Fruit fly (Drosophila melanogaster) whole organism, embryonic: ENCODE results near the gene Tehao.

Experiments used
- Abd-B ChIP-seq: fragments of 200-800 bp; sonication (Bioruptor generic); optimal IDR thresholded peaks from 2 replicates; lab custom pipeline; 2018; ENCODE audit warnings: missing biosample characterization, mild to moderate bottlenecking, missing genetic modification characterization, moderate library complexity
- Atf6 ChIP-seq: fragments of 200-800 bp; sonication (Bioruptor generic); IDR thresholded peaks from 2 replicates; pipeline ENCODE4 v1.3.6; 2022; ENCODE audit warnings: missing biosample characterization, missing genetic modification characterization
- Awh ChIP-seq: fragments of 200-800 bp; sonication (Bioruptor generic); IDR thresholded peaks from 2 replicates; pipeline ENCODE4, ENCODE4 v1.3.6; 2022; ENCODE audit warnings: missing biosample characterization, missing genetic modification characterization
- CG1233 ChIP-seq: fragments of 200-800 bp; sonication (Bioruptor generic); optimal IDR thresholded peaks from 4 replicates; lab custom pipeline; 2018; ENCODE audit warnings: missing biosample characterization, mild to moderate bottlenecking, missing genetic modification characterization
- CG14965 ChIP-seq: fragments of 200-800 bp; sonication (Bioruptor generic); optimal IDR thresholded peaks from 2 replicates; lab custom pipeline; 2016; ENCODE audit warnings: missing biosample characterization, missing genetic modification characterization, borderline replicate concordance
- CG17912 ChIP-seq: fragments of 200-800 bp; sonication (Bioruptor generic); optimal IDR thresholded peaks from 2 replicates; lab custom pipeline; 2018; ENCODE audit warnings: missing biosample characterization, mild to moderate bottlenecking, missing genetic modification characterization
- CG18476 ChIP-seq: fragments of 200-800 bp; sonication (Bioruptor generic); optimal IDR thresholded peaks from 2 replicates; lab custom pipeline; 2016; ENCODE audit warnings: missing biosample characterization, mild to moderate bottlenecking, missing genetic modification characterization
- CG2120 ChIP-seq: fragments of 200-800 bp; sonication (Bioruptor generic); optimal IDR thresholded peaks from 3 replicates; lab custom pipeline; 2016; ENCODE audit warnings: missing biosample characterization, missing genetic modification characterization
- CG30431 ChIP-seq: fragments of 200-800 bp; sonication (Bioruptor generic); optimal IDR thresholded peaks from 2 replicates; lab custom pipeline; 2017; ENCODE audit warnings: missing biosample characterization, missing genetic modification characterization
- CG34376 ChIP-seq: fragments of 200-800 bp; sonication (Bioruptor generic); optimal IDR thresholded peaks from 2 replicates; lab custom pipeline; 2018; ENCODE audit warnings: missing biosample characterization, mild to moderate bottlenecking, missing genetic modification characterization
- CG6813 ChIP-seq: fragments of 200-800 bp; sonication (Bioruptor generic); optimal IDR thresholded peaks from 2 replicates; lab custom pipeline; 2017; ENCODE audit warnings: missing biosample characterization, missing genetic modification characterization, mild to moderate bottlenecking, moderate library complexity, missing genetic modification reagents
- CG9437 ChIP-seq: fragments of 200-800 bp; sonication (Bioruptor generic); optimal IDR thresholded peaks from 2 replicates; lab custom pipeline; 2018; ENCODE audit warnings: missing biosample characterization, mild to moderate bottlenecking, missing genetic modification characterization
- CG9876 ChIP-seq: fragments of 200-800 bp; sonication (Bioruptor generic); optimal IDR thresholded peaks from 2 replicates; lab custom pipeline; 2016; ENCODE audit warnings: missing biosample characterization, missing genetic modification characterization
- D ChIP-seq, 2 experiments: fragments of 200-800 bp in 1 of 2; fragments of >200 bp in 1 of 2; sonication (Bioruptor generic) in 1 of 2; optimal IDR thresholded peaks; 2 replicates in 1 of 2; 3 replicates in 1 of 2; lab custom pipeline; 2017; ENCODE audit warnings: mild to moderate bottlenecking in 1 of 2, missing biosample characterization in 1 of 2, missing genetic modification characterization in 1 of 2, missing genetic modification reagents in 1 of 2
- Dfd ChIP-seq, 2 experiments: fragments of >200 bp; optimal IDR thresholded peaks; 2 replicates each; lab custom pipeline; 2017; ENCODE audit warnings: missing biosample characterization in 2 of 2, missing genetic modification characterization in 2 of 2
- Dip3 ChIP-seq: fragments of 200-800 bp; sonication (Bioruptor generic); optimal IDR thresholded peaks from 3 replicates; lab custom pipeline; 2016; ENCODE audit warnings: missing biosample characterization, missing genetic modification characterization
- GATAe ChIP-seq: fragments of 200-800 bp; sonication (Bioruptor generic); conservative IDR thresholded peaks from 2 replicates; pipeline ENCODE4 v1.3.6; 2022; ENCODE audit warnings: missing biosample characterization, missing genetic modification characterization
- Hand ChIP-seq: fragments of 200-800 bp; sonication (Bioruptor generic); optimal IDR thresholded peaks from 2 replicates; lab custom pipeline; 2017; ENCODE audit warnings: mild to moderate bottlenecking, missing biosample characterization, missing genetic modification reagents, missing genetic modification characterization
- Hr78 ChIP-seq, 2 experiments: fragments of 200-800 bp in 1 of 2; fragments of >200 bp in 1 of 2; sonication (Bioruptor generic) in 1 of 2; optimal IDR thresholded peaks; 2 replicates each; lab custom pipeline; 2017 to 2019; ENCODE audit warnings: missing biosample characterization in 2 of 2, missing genetic modification characterization in 2 of 2, mild to moderate bottlenecking in 1 of 2, moderate library complexity in 1 of 2
- Kr ChIP-seq: fragments of 200-800 bp; sonication (Bioruptor generic); optimal IDR thresholded peaks from 2 replicates; lab custom pipeline; 2017; ENCODE audit warnings: missing biosample characterization, mild to moderate bottlenecking, missing genetic modification characterization
- Optix ChIP-seq: fragments of 200-800 bp; sonication (Bioruptor generic); IDR thresholded peaks from 3 replicates; pipeline ENCODE4 v1.3.6; 2022; ENCODE audit warnings: missing biosample characterization, missing genetic modification characterization
- PHDP ChIP-seq: fragments of 200-800 bp; sonication (Bioruptor generic); optimal IDR thresholded peaks from 3 replicates; lab custom pipeline; 2018; ENCODE audit warnings: missing biosample characterization, mild to moderate bottlenecking, missing genetic modification characterization, moderate library complexity
- Ptx1 ChIP-seq: fragments of 200-800 bp; sonication (Bioruptor generic); IDR thresholded peaks from 2 replicates; pipeline ENCODE4 v1.3.6; 2022; ENCODE audit warnings: missing biosample characterization, missing genetic modification characterization
- Vsx1 ChIP-seq: fragments of 200-800 bp; sonication (Bioruptor generic); optimal IDR thresholded peaks from 2 replicates; lab custom pipeline; 2017; ENCODE audit warnings: missing biosample characterization, mild to moderate bottlenecking, missing genetic modification characterization, missing genetic modification reagents
- bigmax ChIP-seq: fragments of 200-800 bp; sonication (Bioruptor generic); optimal IDR thresholded peaks from 2 replicates; lab custom pipeline; 2018; ENCODE audit warnings: missing biosample characterization, mild to moderate bottlenecking, missing genetic modification characterization
- bsh ChIP-seq, 2 experiments: fragments of 200-800 bp; sonication (Bioruptor generic); optimal IDR thresholded peaks; 2 replicates each; lab custom pipeline; 2017 to 2018; ENCODE audit warnings: mild to moderate bottlenecking in 2 of 2, missing biosample characterization in 2 of 2, missing genetic modification characterization in 2 of 2, moderate library complexity in 1 of 2
- caup ChIP-seq: fragments of 200-800 bp; sonication (Bioruptor generic); optimal IDR thresholded peaks from 3 replicates; lab custom pipeline; 2017; ENCODE audit warnings: missing biosample characterization, mild to moderate bottlenecking, missing genetic modification characterization, moderate library complexity; ENCODE audit not compliant: severe bottlenecking
- cwo ChIP-seq: fragments of 200-800 bp; sonication (Bioruptor generic); optimal IDR thresholded peaks from 3 replicates; lab custom pipeline; 2017; ENCODE audit warnings: missing biosample characterization, missing genetic modification characterization, mild to moderate bottlenecking, moderate library complexity, missing genetic modification reagents
- ems ChIP-seq: fragments of 200-800 bp; sonication (Bioruptor generic); optimal IDR thresholded peaks from 3 replicates; lab custom pipeline; 2016; ENCODE audit warnings: missing biosample characterization, missing genetic modification characterization
- esg ChIP-seq: fragments of 200-800 bp; sonication (Bioruptor generic); conservative IDR thresholded peaks from 2 replicates; pipeline ENCODE4 v1.3.6; 2022; ENCODE audit warnings: missing biosample characterization, missing genetic modification characterization
- exex ChIP-seq: fragments of 200-800 bp; sonication (Bioruptor generic); optimal IDR thresholded peaks from 4 replicates; lab custom pipeline; 2018; ENCODE audit warnings: missing biosample characterization, mild to moderate bottlenecking, missing genetic modification characterization, moderate library complexity
- fru ChIP-seq: fragments of >200 bp; optimal IDR thresholded peaks from 2 replicates; lab custom pipeline; 2017
- grn ChIP-seq: fragments of 200-800 bp; sonication (Bioruptor generic); optimal IDR thresholded peaks from 3 replicates; lab custom pipeline; 2017; ENCODE audit warnings: missing biosample characterization, missing genetic modification characterization
- gt ChIP-seq: fragments of 200-800 bp; sonication (Bioruptor generic); IDR thresholded peaks from 2 replicates; pipeline ENCODE4 v1.3.6; 2022; ENCODE audit warnings: missing biosample characterization, missing genetic modification characterization
- inv ChIP-seq: fragments of 200-800 bp; sonication (Bioruptor generic); IDR thresholded peaks from 2 replicates; pipeline ENCODE4 v1.3.6; 2022; ENCODE audit warnings: missing biosample characterization, missing genetic modification characterization; ENCODE audit not compliant: partially characterized antibody
- lab ChIP-seq: fragments of 200-800 bp; sonication (Bioruptor generic); optimal IDR thresholded peaks from 3 replicates; lab custom pipeline; 2017; ENCODE audit warnings: missing biosample characterization, missing genetic modification characterization, mild to moderate bottlenecking, moderate library complexity, missing genetic modification reagents
- nmo ChIP-seq: fragments of 200-800 bp; sonication (Bioruptor generic); optimal IDR thresholded peaks from 2 replicates; lab custom pipeline; 2018; ENCODE audit warnings: missing biosample characterization, mild to moderate bottlenecking, missing genetic modification characterization, moderate library complexity
- p53 ChIP-seq: fragments of 200-800 bp; sonication (Bioruptor generic); optimal IDR thresholded peaks from 2 replicates; lab custom pipeline; 2016; ENCODE audit warnings: missing biosample characterization, missing genetic modification characterization
- sens ChIP-seq: fragments of 200-800 bp; sonication (Bioruptor generic); peaks from one replicate; lab custom pipeline; 2016; ENCODE audit warnings: missing biosample characterization, missing genetic modification characterization
- slp2 ChIP-seq: fragments of 200-800 bp; sonication (Bioruptor generic); optimal IDR thresholded peaks from 2 replicates; lab custom pipeline; 2016; ENCODE audit warnings: missing biosample characterization, missing genetic modification characterization
- sob ChIP-seq: fragments of 200-800 bp; sonication (Bioruptor generic); IDR thresholded peaks from 2 replicates; pipeline ENCODE4 v1.3.6; 2022; ENCODE audit warnings: missing biosample characterization, missing genetic modification characterization
- sug ChIP-seq: fragments of 200-800 bp; optimal IDR thresholded peaks from 2 replicates; lab custom pipeline; 2019; ENCODE audit warnings: missing biosample characterization, mild to moderate bottlenecking, missing genetic modification characterization, moderate library complexity
- toy ChIP-seq: fragments of 200-800 bp; sonication (Bioruptor generic); IDR thresholded peaks from 2 replicates; pipeline ENCODE4 v1.3.6; 2022; ENCODE audit warnings: missing biosample characterization, missing genetic modification characterization
- zen ChIP-seq: fragments of 200-800 bp; sonication (Bioruptor generic); optimal IDR thresholded peaks from 3 replicates; lab custom pipeline; 2018; ENCODE audit warnings: missing biosample characterization, mild to moderate bottlenecking, missing genetic modification characterization, moderate library complexity

The Tehao gene

DNA sequence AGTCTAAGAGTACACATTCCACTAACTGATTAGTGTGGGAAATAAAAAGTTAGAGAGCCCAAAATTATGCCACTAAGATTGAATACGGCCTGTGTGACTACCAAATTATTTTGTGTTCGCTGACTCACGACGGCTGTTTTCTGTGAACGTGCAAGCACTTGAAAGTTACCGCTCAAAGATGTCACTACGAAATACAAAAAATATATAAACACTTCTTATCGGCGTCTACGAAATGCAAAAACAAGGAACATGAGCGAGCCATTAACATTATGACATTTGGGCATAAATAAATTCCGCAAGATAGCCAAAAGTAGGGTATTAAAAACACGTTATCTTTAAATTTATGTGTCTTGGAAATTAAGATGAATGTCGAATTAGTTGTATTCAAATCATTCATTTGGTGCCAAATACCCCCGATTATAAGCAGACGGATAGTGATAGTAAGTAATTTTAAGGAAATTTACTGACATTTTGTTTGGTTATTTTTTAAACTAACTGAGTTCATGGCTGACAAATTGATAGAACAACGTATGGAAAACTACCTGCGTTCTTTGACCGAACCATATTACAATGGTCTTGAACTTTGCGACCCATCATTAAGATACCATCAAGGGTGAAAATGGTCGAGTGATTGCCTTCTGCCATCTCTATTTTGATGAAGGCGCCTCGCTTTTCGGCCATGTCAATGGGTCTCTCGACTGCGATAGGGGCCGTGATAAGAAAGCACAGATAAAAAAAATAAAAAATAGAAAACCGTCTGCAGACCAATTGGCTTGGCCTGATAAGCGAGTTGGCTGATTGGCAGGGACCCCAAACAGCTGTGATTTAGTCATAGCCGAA lies at the start of gene Tehao:
Gene Tehao, plus strand, starts transcription at position 828 of the 840 bp plus-strand sequence.
- TF ChIP-seq Hr78 (GFP tag; optimal IDR thresholded peaks at IDR 0.05; lab: Kevin White, UChicago) (peak in 1 of 2 experiments; percentile 78), Atf6 (no peak), Abd-B (GFP tag; lab: Kevin White, UChicago) (no peak), cwo (GFP tag; lab: Kevin White, UChicago) (peak; percentile 78), Vsx1 (GFP tag; lab: Kevin White, UChicago) (no peak), esg (GFP tag; lab: Robert Waterston, UW) (no peak), sens (GFP tag; lab: Kevin White, UChicago) (peak; percentile 34), Ptx1 (GFP tag; lab: Robert Waterston, UW) (no peak), CG1233 (no peak), zen (no peak), caup (GFP tag; lab: Kevin White, UChicago) (no peak), Optix (GFP tag; lab: Robert Waterston, UW) (no peak), slp2 (GFP tag; lab: Kevin White, UChicago) (no peak), bsh (GFP tag; optimal IDR thresholded peaks at IDR 0.05; lab: Kevin White, UChicago) (no peak), CG34376 (GFP tag; lab: Kevin White, UChicago) (peak; percentile 76), Dip3 (GFP tag; lab: Kevin White, UChicago) (peak; percentile 9), CG18476 (GFP tag; lab: Kevin White, UChicago) (no peak), ems (GFP tag; lab: Kevin White, UChicago) (no peak), Hand (GFP tag; lab: Kevin White, UChicago) (no peak), bigmax (GFP tag; lab: Kevin White, UChicago) (no peak), inv (GFP tag; lab: Robert Waterston, UW) (no peak), p53 (GFP tag; lab: Kevin White, UChicago) (no peak), CG30431 (GFP tag; lab: Kevin White, UChicago) (no peak), CG6813 (GFP tag; lab: Kevin White, UChicago) (no peak), toy (no peak), sug (peak; percentile 81), PHDP (tag; lab: Kevin White, UChicago) (no peak), grn (GFP tag; lab: Kevin White, UChicago) (peak; percentile 74), CG9437 (no peak), Awh (no peak), D (optimal IDR thresholded peaks at IDR 0.05; lab: Kevin White, UChicago) (no peak), D (GFP tag; optimal IDR thresholded peaks at IDR 0.05; lab: Kevin White, UChicago) (no peak), nmo (GFP tag; lab: Kevin White, UChicago) (no peak), gt (GFP tag; lab: Robert Waterston, UW) (no peak), exex (tag; lab: Kevin White, UChicago) (peak; percentile 70), CG9876 (GFP tag; lab: Kevin White, UChicago) (no peak), CG2120 (GFP tag; lab: Kevin White, UChicago) (peak; percentile 20), CG14965 (GFP tag; lab: Kevin White, UChicago) (no peak), GATAe (GFP tag; lab: Robert Waterston, UW) (peak; percentile 46), CG17912 (no peak), fru (lab: Kevin White, UChicago) (no peak), Dfd (GFP tag; optimal IDR thresholded peaks at IDR 0.05; lab: Kevin White, UChicago) (no peak), lab (GFP tag; lab: Kevin White, UChicago) (peak; percentile 42), sob (GFP tag; lab: Robert Waterston, UW) (no peak), Kr (GFP tag; lab: Kevin White, UChicago) (no peak)
